Worm (Caenorhabditis elegans): ENCODE data around the gene egl-23.

DNA sequence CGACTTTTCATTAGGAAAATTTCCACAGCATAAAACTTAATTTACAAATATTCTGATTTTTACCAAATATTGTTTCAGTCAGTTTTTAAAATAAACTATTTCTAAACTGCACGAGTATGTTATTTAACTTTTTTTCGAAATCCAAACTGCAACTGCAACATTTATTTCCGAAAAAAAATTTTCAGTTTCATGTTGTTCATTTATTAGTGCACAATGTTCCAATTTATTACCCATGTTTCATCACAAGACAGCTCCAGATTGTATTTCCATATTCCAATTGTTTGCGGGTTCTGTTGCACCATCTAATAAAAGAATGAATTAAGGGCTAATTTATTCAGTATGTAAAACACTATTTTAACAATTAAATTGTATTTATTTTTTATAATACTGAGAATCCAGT, 47.2 kb upstream of the egl-23 start:
- TF ChIP-seq tbx-2 (tag; optimal IDR thresholded peaks at IDR 0.05) (no peak), T23F11.4 (GFP tag; optimal IDR thresholded peaks at IDR 0.05) (no peak), C08G9.2 (tag; optimal IDR thresholded peaks at IDR 0.05) (no peak), elt-2 (tag; optimal IDR thresholded peaks at IDR 0.05) (no peak), pax-1 (tag; optimal IDR thresholded peaks at IDR 0.05) (no peak), unc-42 (tag; optimal IDR thresholded peaks at IDR 0.05) (no peak)

Data from whole organism, late embryonic.